Fruit fly (Drosophila melanogaster) whole organism, wandering third instar larva: ENCODE data around the gene Nup153.

Source experiments
- Abd-B ChIP-seq: fragments of >200 bp; optimal IDR thresholded peaks from 2 replicates; lab custom pipeline; 2017; ENCODE audit warnings: missing biosample characterization, missing genetic modification characterization
- CrebA ChIP-seq: fragments of 200-800 bp; sonication (Bioruptor generic); optimal IDR thresholded peaks from 2 replicates; lab custom pipeline; 2016; ENCODE audit warnings: missing biosample characterization, mild to moderate bottlenecking, missing genetic modification characterization, borderline replicate concordance
- Dfd ChIP-seq: fragments of >200 bp; optimal IDR thresholded peaks from 2 replicates; lab custom pipeline; 2017; ENCODE audit warnings: missing biosample characterization, missing genetic modification characterization
- GATAd ChIP-seq: sonication (Bioruptor generic); optimal IDR thresholded peaks from 2 replicates; lab custom pipeline; 2016; ENCODE audit warnings: missing biosample characterization, missing genetic modification characterization
- fru ChIP-seq: fragments of 200-800 bp; sonication (Bioruptor generic); optimal IDR thresholded peaks from 3 replicates; lab custom pipeline; 2016; ENCODE audit warnings: missing biosample characterization, mild to moderate bottlenecking, missing genetic modification characterization
- h ChIP-seq: fragments of 200-800 bp; sonication (Bioruptor generic); optimal IDR thresholded peaks from 3 replicates; lab custom pipeline; 2016; ENCODE audit warnings: missing biosample characterization, mild to moderate bottlenecking, missing genetic modification characterization
- pan ChIP-seq: fragments of >200 bp; optimal IDR thresholded peaks from 2 replicates; lab custom pipeline; 2017
- sv ChIP-seq: fragments of 200-800 bp; sonication (Bioruptor generic); optimal IDR thresholded peaks from 3 replicates; lab custom pipeline; 2016; ENCODE audit warnings: missing biosample characterization, missing genetic modification characterization

- TF ChIP-seq sv (no peak), Dfd (GFP tag; lab: Kevin White, UChicago) (no peak), fru (GFP tag; lab: Kevin White, UChicago) (no peak), CrebA (GFP tag; lab: Kevin White, UChicago) (no peak), pan (lab: Kevin White, UChicago) (no peak), h (GFP tag; lab: Kevin White, UChicago) (no peak), Abd-B (GFP tag; lab: Kevin White, UChicago) (no peak), GATAd (GFP tag; lab: Kevin White, UChicago) (no peak)
Measured at dm6 chrX:16562259-16562658, 36.8 kb upstream of the Nup153 start.
